Worm (Caenorhabditis elegans) whole organism, young adult: ENCODE results near the gene C08A9.10.
"Not testable (repeated sequence)": the region's sequence is repeated elsewhere in the genome, so short reads cannot be mapped to it uniquely, and the experiment has no call there.

Experiments used
- F57C9.4 ChIP-seq: sonication (generic microtip); optimal IDR thresholded peaks from 2 replicates; lab custom pipeline; 2017; ENCODE audit warnings: mild to moderate bottlenecking, missing genetic modification characterization, missing compliant biosample characterization
- T07F8.4 ChIP-seq: sonication (generic microtip); optimal IDR thresholded peaks from 2 replicates; lab custom pipeline; 2016; ENCODE audit warnings: mild to moderate bottlenecking, missing genetic modification characterization, moderate library complexity, missing compliant biosample characterization
- akir-1 ChIP-seq: fragments of 200-800 bp; sonication (Bioruptor generic); optimal IDR thresholded peaks from 2 replicates; lab custom pipeline; 2018; ENCODE audit warnings: mild to moderate bottlenecking, missing genetic modification characterization, moderate library complexity, missing compliant biosample characterization
- ccch-3 ChIP-seq: fragments of 200-800 bp; sonication (Bioruptor generic); optimal IDR thresholded peaks from 2 replicates; lab custom pipeline; 2018; ENCODE audit warnings: mild to moderate bottlenecking, missing genetic modification characterization, missing compliant biosample characterization
- ceh-100 ChIP-seq: fragments of 200-800 bp; sonication (Bioruptor generic); IDR thresholded peaks from 2 replicates; pipeline ENCODE4 v1.3.6; 2022; ENCODE audit warnings: missing genetic modification reagents, missing genetic modification characterization, missing compliant biosample characterization
- ceh-40 ChIP-seq: fragments of 200-800 bp; sonication (Bioruptor generic); IDR thresholded peaks from 2 replicates; pipeline ENCODE4 v1.3.6; 2022; ENCODE audit warnings: missing genetic modification characterization, missing compliant biosample characterization
- ceh-58 ChIP-seq: fragments of 200-800 bp; sonication (Bioruptor generic); IDR thresholded peaks from 2 replicates; pipeline ENCODE4 v1.3.6; 2022; ENCODE audit warnings: missing genetic modification characterization, missing compliant biosample characterization
- ceh-91 ChIP-seq: fragments of 200-800 bp; sonication (Bioruptor generic); IDR thresholded peaks from 2 replicates; pipeline ENCODE4 v1.3.6; 2022; ENCODE audit warnings: missing genetic modification reagents, missing genetic modification characterization, missing compliant biosample characterization
- egl-44 ChIP-seq: fragments of 200-800 bp; sonication (Bioruptor generic); IDR thresholded peaks from 2 replicates; pipeline ENCODE4 v1.3.6; 2022; ENCODE audit warnings: missing genetic modification reagents, missing genetic modification characterization, missing compliant biosample characterization
- ekl-4 ChIP-seq: fragments of 200-800 bp; sonication (Bioruptor generic); IDR thresholded peaks from 2 replicates; pipeline ENCODE4 v1.3.6; 2022; ENCODE audit warnings: missing genetic modification reagents, missing genetic modification characterization, missing compliant biosample characterization
- nfya-2 ChIP-seq: fragments of 200-800 bp; sonication (Bioruptor generic); IDR thresholded peaks from 2 replicates; pipeline ENCODE4 v1.3.6; 2022; ENCODE audit warnings: missing genetic modification reagents, missing genetic modification characterization, missing compliant biosample characterization
- nfyb-1 ChIP-seq: fragments of 200-800 bp; sonication (Bioruptor generic); IDR thresholded peaks from 2 replicates; pipeline ENCODE4 v1.3.6; 2022; ENCODE audit warnings: missing genetic modification reagents, missing genetic modification characterization, missing compliant biosample characterization
- nhr-80 ChIP-seq: sonication (generic microtip); optimal IDR thresholded peaks from 2 replicates; lab custom pipeline; 2016; ENCODE audit warnings: missing genetic modification characterization, missing compliant biosample characterization
- snpc-3.4 ChIP-seq: sonication (generic microtip); optimal IDR thresholded peaks from 2 replicates; lab custom pipeline; 2017; ENCODE audit warnings: missing genetic modification characterization, mild to moderate bottlenecking, missing compliant biosample characterization, antibody characterized with exemption, moderate library complexity, missing genotype, missing genetic modification reagents
- tbp1 ChIP-seq: fragments of 200-800 bp; sonication (Bioruptor generic); optimal IDR thresholded peaks from 2 replicates; lab custom pipeline; 2018; ENCODE audit warnings: mild to moderate bottlenecking, missing genetic modification characterization, missing compliant biosample characterization
- tbx-9 ChIP-seq: sonication (generic microtip); optimal IDR thresholded peaks from 2 replicates; lab custom pipeline; 2016; ENCODE audit warnings: borderline replicate concordance, missing genetic modification characterization, inconsistent platforms, missing compliant biosample characterization
- tlf-1 ChIP-seq: fragments of 200-800 bp; sonication (Bioruptor generic); optimal IDR thresholded peaks from 2 replicates; lab custom pipeline; 2018; ENCODE audit warnings: mild to moderate bottlenecking, missing genetic modification characterization, missing compliant biosample characterization
- unc-130 ChIP-seq: sonication (generic microtip); optimal IDR thresholded peaks from 2 replicates; lab custom pipeline; 2016; ENCODE audit warnings: missing genetic modification reagents, missing genetic modification characterization, missing compliant biosample characterization

Gene C08A9.10

ce11 chrX:17115089-17115488 lies 34.1 kb downstream of the C08A9.10 start, which contains the start of gene lido-6:
lido-6 (minus strand) TSS chrX:17115189.
- TF ChIP-seq nhr-80 (no peak), ceh-91 (no peak), ekl-4 (GFP tag; lab: Robert Waterston, UW) (no peak), unc-130 (GFP tag; lab: Kevin White, UChicago) (no peak), nfya-2 (GFP tag; lab: Robert Waterston, UW) (no peak), T07F8.4 (no peak), tlf-1 (GFP tag; lab: Kevin White, UChicago) (no peak), tbp1 (no peak), tbx-9 (tag; lab: Kevin White, UChicago) (no peak), ccch-3 (GFP tag; lab: Kevin White, UChicago) (no peak), F57C9.4 (no peak), snpc-3.4 (tag; lab: Kevin White, UChicago) (no peak), akir-1 (no peak), ceh-100 (GFP tag; lab: Robert Waterston, UW) (no peak), ceh-40 (GFP tag; lab: Robert Waterston, UW) (no peak)
- TF ChIP-seq, all 124 proteins: peak for 0

- not testable (repeated sequence) for TF ChIP-seq nfyb-1 (GFP tag; lab: Robert Waterston, UW); ceh-58 (GFP tag; lab: Robert Waterston, UW); egl-44
- TF ChIP-seq, all 124 proteins: peak for 0; not testable (repeated sequence) for 124
These were observed 36.4 kb downstream of the C08A9.10 start, which contains the start of gene K09E3.2 for ce11 chrX:17117359-17117758. K09E3.2 (plus strand) TSS chrX:17117659.
